Worm (Caenorhabditis elegans): ENCODE results near the gene F46C3.6.

F46C3.6 gene

ce11 chrX:11467320-11467732, 47.5 kb upstream of the F46C3.6 start (continued):
- TF ChIP-seq lin-13 (GFP tag; optimal IDR thresholded peaks at IDR 0.05) (peak; percentile 43), nhr-10 (tag; optimal IDR thresholded peaks at IDR 0.05) (no peak), egl-27 (tag; optimal IDR thresholded peaks at IDR 0.05) (peak; percentile 54), elt-3 (tag; optimal IDR thresholded peaks at IDR 0.05) (no peak)

- TF ChIP-seq fos-1 (tag; optimal IDR thresholded peaks at IDR 0.05) (peak; percentile 14), crh-2 (tag; optimal IDR thresholded peaks at IDR 0.05) (no peak), F13H6.1 (tag; optimal IDR thresholded peaks at IDR 0.05) (peak; percentile 44), lsy-2 (tag; optimal IDR thresholded peaks at IDR 0.05) (no peak), sma-9 (GFP tag; optimal IDR thresholded peaks at IDR 0.05) (peak; percentile 8), sma-9 (tag; optimal IDR thresholded peaks at IDR 0.05) (no peak)
These were observed 46.8 kb upstream of the F46C3.6 start for ce11 chrX:11466444-11467319.

ce11 chrX:11465215-11465614, 45.3 kb upstream of the F46C3.6 start, which contains the start of gene lin-14:
Gene lin-14, plus strand, starts transcription at chrX:11465560.
- TF ChIP-seq nhr-237 (tag; optimal IDR thresholded peaks at IDR 0.05) (no peak), nhr-23 (tag; optimal IDR thresholded peaks at IDR 0.05) (no peak), elt-3 (tag; optimal IDR thresholded peaks at IDR 0.05) (no peak), C34F6.9 (tag; optimal IDR thresholded peaks at IDR 0.05) (peak; percentile 54), nhr-10 (tag; optimal IDR thresholded peaks at IDR 0.05) (no peak), nhr-21 (tag; optimal IDR thresholded peaks at IDR 0.05) (peak; percentile 85), unc-55 (GFP tag; optimal IDR thresholded peaks at IDR 0.05) (peak; percentile 69), unc-62 (GFP tag; optimal IDR thresholded peaks at IDR 0.05) (peak; percentile 33), ztf-11 (tag; optimal IDR thresholded peaks at IDR 0.05) (no peak), lin-11 (tag; optimal IDR thresholded peaks at IDR 0.05) (no peak), ama-1 (optimal IDR thresholded peaks at IDR 0.05) (no peak), elt-1 (tag; optimal IDR thresholded peaks at IDR 0.05) (no peak), F13H6.1 (tag; optimal IDR thresholded peaks at IDR 0.05) (peak; percentile 96), ceh-82 (tag; optimal IDR thresholded peaks at IDR 0.05) (no peak), unc-39 (tag; optimal IDR thresholded peaks at IDR 0.05) (no peak), mbf-1 (tag; optimal IDR thresholded peaks at IDR 0.05) (no peak), nhr-25 (tag; optimal IDR thresholded peaks at IDR 0.05) (peak; percentile 81), skn-1 (tag; optimal IDR thresholded peaks at IDR 0.05) (no peak), nhr-77 (tag; optimal IDR thresholded peaks at IDR 0.05) (no peak), gmeb-1 (tag; optimal IDR thresholded peaks at IDR 0.05) (peak; percentile 0), sem-4 (tag; optimal IDR thresholded peaks at IDR 0.05) (peak; percentile 48), ceh-16 (tag; optimal IDR thresholded peaks at IDR 0.05) (peak; percentile 80), dmd-4 (tag; optimal IDR thresholded peaks at IDR 0.05) (no peak), sma-9 (GFP tag; optimal IDR thresholded peaks at IDR 0.05) (peak; percentile 90), sma-9 (tag; optimal IDR thresholded peaks at IDR 0.05) (no peak), nhr-129 (tag; optimal IDR thresholded peaks at IDR 0.05) (peak; percentile 69), lin-39 (tag; optimal IDR thresholded peaks at IDR 0.05) (no peak), fos-1 (tag; optimal IDR thresholded peaks at IDR 0.05) (peak; percentile 66), crh-2 (tag; optimal IDR thresholded peaks at IDR 0.05) (peak; percentile 67), egl-27 (tag; optimal IDR thresholded peaks at IDR 0.05) (peak; percentile 68), lin-13 (GFP tag; optimal IDR thresholded peaks at IDR 0.05) (peak; percentile 43), nhr-12 (tag; optimal IDR thresholded peaks at IDR 0.05) (no peak), peb-1 (tag; optimal IDR thresholded peaks at IDR 0.05) (peak; percentile 81), zag-1 (tag; optimal IDR thresholded peaks at IDR 0.05) (peak; percentile 60), ZK546.5 (tag; optimal IDR thresholded peaks at IDR 0.05) (no peak), ztf-4 (tag; optimal IDR thresholded peaks at IDR 0.05) (no peak), ztf-1 (GFP tag; conservative IDR thresholded peaks at IDR 0.05) (no peak), lsy-2 (tag; optimal IDR thresholded peaks at IDR 0.05) (peak; percentile 21 to 49), R02D3.7 (tag; optimal IDR thresholded peaks at IDR 0.05) (no peak), alr-1 (tag; optimal IDR thresholded peaks at IDR 0.05) (no peak), nhr-6 (tag; optimal IDR thresholded peaks at IDR 0.05) (peak; percentile 41), Y55F3AM.14 (GFP tag; optimal IDR thresholded peaks at IDR 0.05) (peak; percentile 55), aly-2 (tag; optimal IDR thresholded peaks at IDR 0.05) (no peak), sma-3 (GFP tag; optimal IDR thresholded peaks at IDR 0.05) (peak; percentile 79), nhr-11 (tag; optimal IDR thresholded peaks at IDR 0.05) (no peak), mab-5 (tag; optimal IDR thresholded peaks at IDR 0.05) (peak; percentile 53), mdl-1 (tag; optimal IDR thresholded peaks at IDR 0.05) (peak; percentile 13 to 43), blmp-1 (tag; optimal IDR thresholded peaks at IDR 0.05; ENCODE audit: insufficient read depth) (peak; percentile 66)
